Worm (Caenorhabditis elegans) whole organism, young adult: ENCODE measurements around the gene F35G12.12.

Experiments used
- B0261.1 ChIP-seq: sonication (generic microtip); optimal IDR thresholded peaks from 2 replicates; lab custom pipeline; 2016; ENCODE audit warnings: mild to moderate bottlenecking, missing genetic modification characterization, moderate library complexity, missing compliant biosample characterization
- C17E4.6 ChIP-seq: fragments of 200-800 bp; sonication (Bioruptor generic); IDR thresholded peaks from 2 replicates; pipeline ENCODE4 v1.3.6; 2022; ENCODE audit warnings: missing genetic modification reagents, missing genetic modification characterization, missing compliant biosample characterization
- D2030.7 ChIP-seq: fragments of 200-800 bp; sonication (Bioruptor generic); IDR thresholded peaks from 2 replicates; pipeline ENCODE4 v1.3.6; 2022; ENCODE audit warnings: missing genetic modification reagents, missing genetic modification characterization, missing compliant biosample characterization
- F23B12.7 ChIP-seq: sonication (generic microtip); optimal IDR thresholded peaks from 2 replicates; lab custom pipeline; 2017; ENCODE audit warnings: missing genetic modification characterization, mild to moderate bottlenecking, missing compliant biosample characterization, antibody characterized with exemption, moderate library complexity; ENCODE audit not compliant: insufficient read depth
- F57C9.4 ChIP-seq: sonication (generic microtip); optimal IDR thresholded peaks from 2 replicates; lab custom pipeline; 2017; ENCODE audit warnings: mild to moderate bottlenecking, missing genetic modification characterization, missing compliant biosample characterization
- Y67H2A.10 ChIP-seq: fragments of 200-800 bp; sonication (Bioruptor generic); conservative IDR thresholded peaks from 2 replicates; pipeline ENCODE4 v1.3.6; 2022; ENCODE audit warnings: missing genetic modification reagents, missing genetic modification characterization, missing compliant biosample characterization
- ZK185.1 ChIP-seq: sonication (generic microtip); optimal IDR thresholded peaks from 2 replicates; lab custom pipeline; 2016; ENCODE audit warnings: mild to moderate bottlenecking, missing genetic modification characterization, missing compliant biosample characterization; ENCODE audit not compliant: poor library complexity, severe bottlenecking
- ama-1 ChIP-seq, 3 experiments: fragments of 150-350 bp in 1 of 3; sonication (generic microtip) in 2 of 3; optimal IDR thresholded peaks; 2 replicates each; lab custom pipeline; 2014 to 2018; ENCODE audit warnings: missing biosample characterization in 2 of 3, missing genetic modification characterization in 2 of 3, missing genetic modification reagents in 2 of 3
- aptf-3 ChIP-seq: fragments of 200-800 bp; sonication (Bioruptor generic); IDR thresholded peaks from 2 replicates; pipeline ENCODE4 v1.3.6; 2022; ENCODE audit warnings: missing genetic modification characterization, missing compliant biosample characterization
- attf-3 ChIP-seq: fragments of 200-800 bp; sonication (Bioruptor generic); conservative IDR thresholded peaks from 2 replicates; pipeline ENCODE4 v1.3.6; 2022; ENCODE audit warnings: missing genetic modification reagents, missing genetic modification characterization, missing compliant biosample characterization
- attf-5 ChIP-seq: fragments of 200-800 bp; sonication (Bioruptor generic); optimal IDR thresholded peaks from 2 replicates; lab custom pipeline; 2018; ENCODE audit warnings: mild to moderate bottlenecking, missing genetic modification characterization, missing compliant biosample characterization
- attf-6 ChIP-seq: fragments of 200-800 bp; sonication (Bioruptor generic); IDR thresholded peaks from 2 replicates; pipeline ENCODE4 v1.3.6; 2022; ENCODE audit warnings: missing genetic modification reagents, missing genetic modification characterization, missing compliant biosample characterization
- ceh-100 ChIP-seq: fragments of 200-800 bp; sonication (Bioruptor generic); IDR thresholded peaks from 2 replicates; pipeline ENCODE4 v1.3.6; 2022; ENCODE audit warnings: missing genetic modification reagents, missing genetic modification characterization, missing compliant biosample characterization
- ceh-40 ChIP-seq: fragments of 200-800 bp; sonication (Bioruptor generic); IDR thresholded peaks from 2 replicates; pipeline ENCODE4 v1.3.6; 2022; ENCODE audit warnings: missing genetic modification characterization, missing compliant biosample characterization
- ceh-79 ChIP-seq: sonication (generic microtip); optimal IDR thresholded peaks from 2 replicates; lab custom pipeline; 2017; ENCODE audit warnings: mild to moderate bottlenecking, missing genetic modification characterization, missing compliant biosample characterization
- ceh-91 ChIP-seq: fragments of 200-800 bp; sonication (Bioruptor generic); IDR thresholded peaks from 2 replicates; pipeline ENCODE4 v1.3.6; 2022; ENCODE audit warnings: missing genetic modification reagents, missing genetic modification characterization, missing compliant biosample characterization
- dpff-1 ChIP-seq: sonication (generic microtip); optimal IDR thresholded peaks from 2 replicates; lab custom pipeline; 2017; ENCODE audit warnings: mild to moderate bottlenecking, missing genetic modification characterization, missing compliant biosample characterization
- dpl-1 ChIP-seq: fragments of 150-350 bp; optimal IDR thresholded peaks from 2 replicates; lab custom pipeline; 2014; ENCODE audit warnings: missing biosample characterization, missing genetic modification reagents, missing genetic modification characterization
- egl-18 ChIP-seq: fragments of 200-800 bp; sonication (Bioruptor generic); IDR thresholded peaks from 2 replicates; pipeline ENCODE4 v1.3.6; 2022; ENCODE audit warnings: missing genetic modification reagents, missing genetic modification characterization, missing compliant biosample characterization
- egrh-3 ChIP-seq: fragments of 200-800 bp; sonication (Bioruptor generic); IDR thresholded peaks from 2 replicates; pipeline ENCODE4 v1.3.6; 2022; ENCODE audit warnings: missing genetic modification reagents, missing genetic modification characterization, missing compliant biosample characterization
- fkh-3 ChIP-seq: sonication (generic microtip); optimal IDR thresholded peaks from 2 replicates; lab custom pipeline; 2016; ENCODE audit warnings: mild to moderate bottlenecking, missing genetic modification characterization, missing compliant biosample characterization
- him-1 ChIP-seq: sonication (generic microtip); optimal IDR thresholded peaks from 2 replicates; lab custom pipeline; 2016; ENCODE audit warnings: missing genotype, missing genetic modification reagents, missing genetic modification characterization, missing compliant biosample characterization
- hmg-20 ChIP-seq: fragments of 200-800 bp; sonication (Bioruptor generic); IDR thresholded peaks from 2 replicates; pipeline ENCODE4 v1.3.6; 2022; ENCODE audit warnings: missing genetic modification reagents, missing genetic modification characterization, missing compliant biosample characterization
- hrde-1 ChIP-seq: sonication (generic microtip); optimal IDR thresholded peaks from 2 replicates; lab custom pipeline; 2016; ENCODE audit warnings: missing genetic modification characterization, mild to moderate bottlenecking, missing compliant biosample characterization, moderate library complexity, missing genotype, missing genetic modification reagents, borderline replicate concordance
- let-526 ChIP-seq: fragments of 200-800 bp; sonication (Bioruptor generic); IDR thresholded peaks from 2 replicates; pipeline ENCODE4 v1.3.6; 2022; ENCODE audit warnings: missing genetic modification reagents, missing genetic modification characterization, missing compliant biosample characterization
- lin-35 ChIP-seq, 3 experiments: fragments of 150-350 bp in 2 of 3; sonication (generic microtip) in 1 of 3; optimal IDR thresholded peaks; 2 replicates each; lab custom pipeline; 2014 to 2018; ENCODE audit warnings: missing biosample characterization in 3 of 3, missing genetic modification characterization in 3 of 3, missing genetic modification reagents in 3 of 3
- lin-40 ChIP-seq: sonication (generic microtip); optimal IDR thresholded peaks from 2 replicates; lab custom pipeline; 2016; ENCODE audit warnings: missing genetic modification characterization, mild to moderate bottlenecking, missing compliant biosample characterization, missing genotype, missing genetic modification reagents
- lsl-1 ChIP-seq: fragments of 200-800 bp; sonication (Bioruptor generic); optimal IDR thresholded peaks from 2 replicates; lab custom pipeline; 2018; ENCODE audit warnings: mild to moderate bottlenecking, missing genetic modification characterization, moderate library complexity, missing compliant biosample characterization
- madf-10 ChIP-seq: sonication (generic microtip); optimal IDR thresholded peaks from 2 replicates; lab custom pipeline; 2016; ENCODE audit warnings: mild to moderate bottlenecking, missing genetic modification characterization, missing compliant biosample characterization
- madf-3 ChIP-seq: fragments of 200-800 bp; sonication (Bioruptor generic); IDR thresholded peaks from 2 replicates; pipeline ENCODE4 v1.3.6; 2022; ENCODE audit warnings: missing genetic modification reagents, missing genetic modification characterization, missing compliant biosample characterization
- madf-6 ChIP-seq: fragments of 200-800 bp; sonication (Bioruptor generic); IDR thresholded peaks from 2 replicates; pipeline ENCODE4 v1.3.6; 2022; ENCODE audit warnings: missing genetic modification reagents, missing genetic modification characterization, missing compliant biosample characterization
- mes-4 ChIP-seq: sonication (generic microtip); optimal IDR thresholded peaks from 2 replicates; lab custom pipeline; 2016; ENCODE audit warnings: missing genotype, missing genetic modification characterization, missing compliant biosample characterization
- nfyb-1 ChIP-seq: fragments of 200-800 bp; sonication (Bioruptor generic); IDR thresholded peaks from 2 replicates; pipeline ENCODE4 v1.3.6; 2022; ENCODE audit warnings: missing genetic modification reagents, missing genetic modification characterization, missing compliant biosample characterization
- nhr-120 ChIP-seq: fragments of 200-800 bp; sonication (Bioruptor generic); IDR thresholded peaks from 2 replicates; pipeline ENCODE4 v1.3.6; 2022; ENCODE audit warnings: missing genetic modification characterization, missing compliant biosample characterization
- nhr-27 ChIP-seq: fragments of 200-800 bp; sonication (Bioruptor generic); optimal IDR thresholded peaks from 2 replicates; lab custom pipeline; 2018; ENCODE audit warnings: mild to moderate bottlenecking, missing genetic modification characterization, moderate library complexity, missing compliant biosample characterization
- nhr-80 ChIP-seq: sonication (generic microtip); optimal IDR thresholded peaks from 2 replicates; lab custom pipeline; 2016; ENCODE audit warnings: missing genetic modification characterization, missing compliant biosample characterization
- rcor-1 ChIP-seq: fragments of 200-800 bp; sonication (Bioruptor generic); IDR thresholded peaks from 2 replicates; pipeline ENCODE4 v1.3.6; 2022; ENCODE audit warnings: missing genetic modification reagents, missing genetic modification characterization, missing compliant biosample characterization
- sdz-38 ChIP-seq: sonication (generic microtip); optimal IDR thresholded peaks from 2 replicates; lab custom pipeline; 2016; ENCODE audit warnings: missing genotype, missing genetic modification characterization, missing compliant biosample characterization
- snpc-1.1 ChIP-seq: sonication (generic microtip); optimal IDR thresholded peaks from 2 replicates; lab custom pipeline; 2017; ENCODE audit warnings: missing genetic modification characterization, mild to moderate bottlenecking, missing compliant biosample characterization, antibody characterized with exemption, moderate library complexity, missing genotype, missing genetic modification reagents; ENCODE audit not compliant: insufficient read depth
- snpc-3.4 ChIP-seq: sonication (generic microtip); optimal IDR thresholded peaks from 2 replicates; lab custom pipeline; 2017; ENCODE audit warnings: missing genetic modification characterization, mild to moderate bottlenecking, missing compliant biosample characterization, antibody characterized with exemption, moderate library complexity, missing genotype, missing genetic modification reagents
- snpc-4 ChIP-seq, 5 experiments: fragments of 150-350 bp in 1 of 5; sonication (generic microtip) in 4 of 5; optimal IDR thresholded peaks; 2 replicates each; lab custom pipeline; 2014 to 2018; ENCODE audit warnings: missing genetic modification characterization in 5 of 5, missing biosample characterization in 3 of 5, antibody characterized with exemption in 2 of 5, mild to moderate bottlenecking in 2 of 5, missing compliant biosample characterization in 2 of 5, missing genotype in 2 of 5, moderate library complexity in 2 of 5, missing genetic modification reagents in 1 of 5
- xnd-1 ChIP-seq: sonication (generic microtip); optimal IDR thresholded peaks from 2 replicates; lab custom pipeline; 2016; ENCODE audit warnings: missing genotype, missing genetic modification reagents, missing genetic modification characterization, missing compliant biosample characterization
- zfh-2 ChIP-seq: fragments of 200-800 bp; sonication (Bioruptor generic); conservative IDR thresholded peaks from 2 replicates; pipeline ENCODE4 v1.3.6; 2022; ENCODE audit warnings: missing genetic modification reagents, missing genetic modification characterization, missing compliant biosample characterization
- zim-3 ChIP-seq: sonication (generic microtip); optimal IDR thresholded peaks from 2 replicates; lab custom pipeline; 2017; ENCODE audit warnings: mild to moderate bottlenecking, missing genetic modification characterization, moderate library complexity, missing compliant biosample characterization
- ztf-28 ChIP-seq: fragments of 200-800 bp; sonication (Bioruptor generic); IDR thresholded peaks from 2 replicates; pipeline ENCODE4 v1.3.6; 2022; ENCODE audit warnings: missing genetic modification reagents, missing genetic modification characterization, missing compliant biosample characterization

F35G12.12 gene

DNA sequence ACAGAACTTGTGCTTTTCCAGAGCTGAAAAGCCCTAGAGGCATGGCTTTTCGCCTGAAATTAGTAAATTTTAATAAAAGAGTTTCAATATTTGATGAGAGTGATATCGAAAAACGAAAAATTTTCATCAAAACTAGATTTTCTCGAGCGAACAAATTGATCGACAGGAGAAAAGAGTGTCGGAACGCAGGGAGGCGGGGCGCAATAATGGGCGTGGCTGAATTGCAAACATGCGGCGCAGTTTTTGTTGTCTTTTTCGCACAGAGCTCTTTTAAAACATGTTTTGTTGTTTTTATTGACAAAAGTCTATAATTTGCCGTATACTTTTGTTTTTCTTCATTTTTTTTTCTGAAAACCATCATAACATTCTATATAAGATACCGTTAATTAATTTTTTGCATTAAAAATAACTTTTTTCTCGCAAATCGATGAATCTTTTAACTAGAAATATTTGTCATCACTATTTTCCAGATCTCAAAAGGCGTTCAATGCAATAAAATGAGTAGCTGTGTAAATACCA, 3.2 kb upstream of the F35G12.12 start, which contains the start of the genes sel-5 and wdr-48:
TSS of gene sel-5 (minus strand) at position 53 of the 519 bp plus-strand sequence.
TSS of gene wdr-48 (plus strand) at position 469 of the 519 bp plus-strand sequence.
- no peak for TF ChIP-seq ZK185.1 (tag; lab: Kevin White, UChicago)
- no peak for TF ChIP-seq fkh-3 (tag; lab: Kevin White, UChicago)
- no peak for TF ChIP-seq ceh-40
- no peak for TF ChIP-seq attf-6 (GFP tag; lab: Robert Waterston, UW)
- no peak for TF ChIP-seq snpc-4 (GFP tag; optimal IDR thresholded peaks at IDR 0.05; lab: Kevin White, UChicago)
- TF ChIP-seq snpc-4 (tag; optimal IDR thresholded peaks at IDR 0.05; lab: Kevin White, UChicago), result peak in 2 of 4 experiments; percentile 22 to 26
- no peak for TF ChIP-seq lsl-1 (GFP tag; lab: Kevin White, UChicago)
- TF ChIP-seq rcor-1, result no peak
- no peak for TF ChIP-seq dpff-1
- peak; percentile 28 for TF ChIP-seq nhr-80
- peak; percentile 52 for TF ChIP-seq F23B12.7 (tag; lab: Kevin White, UChicago)
- TF ChIP-seq lin-40, result no peak
- TF ChIP-seq zim-3 (tag; lab: Kevin White, UChicago), result no peak
- TF ChIP-seq ama-1 (optimal IDR thresholded peaks at IDR 0.05; lab: Kevin White, UChicago), result no peak
- TF ChIP-seq ama-1 (GFP tag; optimal IDR thresholded peaks at IDR 0.05; lab: Kevin White, UChicago), result no peak
- no peak for TF ChIP-seq egl-18 (GFP tag; lab: Robert Waterston, UW)
- peak; percentile 15 for TF ChIP-seq attf-5 (GFP tag; lab: Kevin White, UChicago)
- TF ChIP-seq nhr-27, result no peak
- TF ChIP-seq madf-6 (GFP tag; lab: Robert Waterston, UW), result no peak
- no peak for TF ChIP-seq dpl-1
- TF ChIP-seq Y67H2A.10 (GFP tag; lab: Robert Waterston, UW), result no peak
- TF ChIP-seq aptf-3, result no peak
- no peak for TF ChIP-seq egrh-3

- TF ChIP-seq nfyb-1 (peak; percentile 81), snpc-1.1 (tag; lab: Kevin White, UChicago) (no peak)
Measured at ce11 chrIII:4584068-4584566, 2.5 kb downstream of the F35G12.12 start, which contains the start of gene F35G12.5. TSS of gene F35G12.5 (plus strand) at chrIII:4584118.

DNA sequence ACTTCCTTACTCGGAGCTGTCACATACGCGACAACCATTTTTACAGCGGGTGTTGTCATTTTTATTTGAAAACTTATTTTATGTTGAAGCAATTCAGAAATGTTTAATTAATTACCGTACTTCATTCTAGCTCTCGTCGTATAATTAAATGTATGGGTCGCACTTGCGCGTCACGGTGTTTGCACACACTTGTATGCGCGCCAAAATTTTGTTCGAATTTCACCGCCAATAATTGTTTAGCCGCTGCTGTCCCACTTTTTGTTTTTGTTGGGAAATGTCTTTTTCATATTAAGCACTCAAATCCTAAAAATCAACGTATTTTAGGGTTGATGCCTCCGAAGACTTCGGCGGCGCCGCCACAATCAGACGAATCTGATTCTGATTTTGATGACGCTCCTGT, 5.6 kb downstream of the F35G12.12 start, which contains the start of the genes F35G12.7 and smc-4:
TSS of gene F35G12.7 (minus strand) at position 154 of the 400 bp plus-strand sequence.
TSS of gene smc-4 (plus strand) at position 325 of the 400 bp plus-strand sequence.
- no peak for TF ChIP-seq let-526
- no peak for TF ChIP-seq madf-10
- TF ChIP-seq D2030.7, result peak; percentile 76
- no peak for TF ChIP-seq zfh-2
- TF ChIP-seq him-1, result peak; percentile 47
- no peak for TF ChIP-seq nhr-120
- TF ChIP-seq ceh-40, result no peak
- TF ChIP-seq ceh-79 (tag; lab: Kevin White, UChicago), result no peak
- no peak for TF ChIP-seq mes-4
- TF ChIP-seq ceh-91, result peak; percentile 73
- TF ChIP-seq snpc-3.4 (tag; lab: Kevin White, UChicago), result peak; percentile 76
- peak; percentile 63 for TF ChIP-seq xnd-1 (tag; lab: Kevin White, UChicago)
- TF ChIP-seq hmg-20 (GFP tag; lab: Robert Waterston, UW), result no peak
- peak; percentile 51; the same call in 1 of the 2 replicates for TF ChIP-seq C17E4.6 (GFP tag; lab: Robert Waterston, UW)
- TF ChIP-seq ceh-100, result no peak
- peak in 1 of 3 experiments; percentile 62 for TF ChIP-seq lin-35 (GFP tag; optimal IDR thresholded peaks at IDR 0.05; lab: Kevin White, UChicago)
- TF ChIP-seq nhr-27, result no peak
- TF ChIP-seq B0261.1 (tag; lab: Kevin White, UChicago), result no peak
- TF ChIP-seq hrde-1 (tag; lab: Kevin White, UChicago), result no peak
- no peak for TF ChIP-seq sdz-38 (tag; lab: Kevin White, UChicago)
- no peak for TF ChIP-seq attf-3 (GFP tag; lab: Robert Waterston, UW)
- no peak for TF ChIP-seq F57C9.4 (tag; lab: Kevin White, UChicago)
- no peak for TF ChIP-seq ztf-28
- peak; percentile 82; the same call in 1 of the 2 replicates for TF ChIP-seq madf-3 (GFP tag; lab: Robert Waterston, UW)
